Worm (Caenorhabditis elegans) whole organism, late embryonic: ENCODE results near the gene gldc-1.

Experiments used
- C08G9.2 ChIP-seq: sonication (generic microtip); optimal IDR thresholded peaks from 2 replicates; lab custom pipeline; 2016; ENCODE audit warnings: mild to moderate bottlenecking, missing genetic modification characterization, moderate library complexity, missing compliant biosample characterization
- C38D4.7 ChIP-seq: fragments of 200-800 bp; sonication (Bioruptor generic); optimal IDR thresholded peaks from 2 replicates; lab custom pipeline; 2018; ENCODE audit warnings: mild to moderate bottlenecking, missing genetic modification characterization, moderate library complexity, missing compliant biosample characterization
- F13H6.1 ChIP-seq: sonication (generic microtip); optimal IDR thresholded peaks from 2 replicates; lab custom pipeline; 2016; ENCODE audit warnings: missing genetic modification characterization, missing compliant biosample characterization
- K02D7.2 ChIP-seq: sonication (generic microtip); optimal IDR thresholded peaks from 2 replicates; lab custom pipeline; 2017; ENCODE audit warnings: mild to moderate bottlenecking, missing genetic modification characterization, missing compliant biosample characterization
- K09A11.1 ChIP-seq: sonication (generic microtip); optimal IDR thresholded peaks from 2 replicates; lab custom pipeline; 2017; ENCODE audit warnings: antibody characterized with exemption, mild to moderate bottlenecking, missing genetic modification characterization, missing compliant biosample characterization; ENCODE audit not compliant: insufficient read depth
- T23F11.4 ChIP-seq: fragments of 200-800 bp; sonication (Bioruptor generic); optimal IDR thresholded peaks from 2 replicates; lab custom pipeline; 2018; ENCODE audit warnings: mild to moderate bottlenecking, missing genetic modification characterization, missing compliant biosample characterization
- Y22D7AL.16 ChIP-seq: sonication (generic microtip); optimal IDR thresholded peaks from 2 replicates; lab custom pipeline; 2016; ENCODE audit warnings: missing genetic modification characterization, missing compliant biosample characterization
- ahr-1 ChIP-seq: sonication (generic microtip); optimal IDR thresholded peaks from 2 replicates; lab custom pipeline; 2016; ENCODE audit warnings: missing genetic modification characterization, missing compliant biosample characterization
- ama-1 ChIP-seq: fragments of 150-350 bp; optimal IDR thresholded peaks from 2 replicates; lab custom pipeline; 2014
- ceh-14 ChIP-seq: sonication (generic microtip); optimal IDR thresholded peaks from 2 replicates; lab custom pipeline; 2016; ENCODE audit warnings: missing genotype, missing genetic modification characterization, missing compliant biosample characterization
- ceh-18 ChIP-seq: sonication (generic microtip); optimal IDR thresholded peaks from 2 replicates; lab custom pipeline; 2016; ENCODE audit warnings: missing genetic modification characterization, missing compliant biosample characterization
- ceh-2 ChIP-seq: sonication (generic microtip); optimal IDR thresholded peaks from 2 replicates; lab custom pipeline; 2016; ENCODE audit warnings: missing genotype, missing genetic modification characterization, missing compliant biosample characterization
- ceh-22 ChIP-seq: sonication (generic microtip); optimal IDR thresholded peaks from 2 replicates; lab custom pipeline; 2017; ENCODE audit warnings: missing biosample characterization, missing genetic modification characterization
- ceh-24 ChIP-seq: sonication (generic microtip); optimal IDR thresholded peaks from 2 replicates; lab custom pipeline; 2016; ENCODE audit warnings: mild to moderate bottlenecking, missing genetic modification characterization, missing compliant biosample characterization
- ceh-30 ChIP-seq: fragments of 150-350 bp; optimal IDR thresholded peaks from 2 replicates; lab custom pipeline; 2014; ENCODE audit warnings: missing biosample characterization, missing genetic modification characterization
- ceh-31 ChIP-seq: sonication (generic microtip); optimal IDR thresholded peaks from 2 replicates; lab custom pipeline; 2016; ENCODE audit warnings: missing genetic modification characterization, missing compliant biosample characterization
- ceh-48 ChIP-seq: sonication (generic microtip); optimal IDR thresholded peaks from 2 replicates; lab custom pipeline; 2016; ENCODE audit warnings: missing genetic modification characterization, inconsistent platforms, missing compliant biosample characterization
- ceh-6 ChIP-seq: fragments of 200-800 bp; sonication (Bioruptor generic); optimal IDR thresholded peaks from 2 replicates; lab custom pipeline; 2018; ENCODE audit warnings: mild to moderate bottlenecking, missing genetic modification characterization, missing compliant biosample characterization
- ceh-9 ChIP-seq: sonication (generic microtip); optimal IDR thresholded peaks from 2 replicates; lab custom pipeline; 2016; ENCODE audit warnings: mild to moderate bottlenecking, missing genetic modification characterization, inconsistent platforms, missing compliant biosample characterization
- dmd-4 ChIP-seq: sonication (generic microtip); optimal IDR thresholded peaks from 2 replicates; lab custom pipeline; 2016; ENCODE audit warnings: borderline replicate concordance, missing genetic modification characterization, missing compliant biosample characterization
- elt-2 ChIP-seq: sonication (generic microtip); optimal IDR thresholded peaks from 2 replicates; lab custom pipeline; 2016; ENCODE audit warnings: missing genetic modification reagents, missing genetic modification characterization, missing compliant biosample characterization
- elt-4 ChIP-seq: sonication (generic microtip); optimal IDR thresholded peaks from 2 replicates; lab custom pipeline; 2016; ENCODE audit warnings: missing genetic modification characterization, missing compliant biosample characterization
- ets-4 ChIP-seq: sonication (generic microtip); optimal IDR thresholded peaks from 2 replicates; lab custom pipeline; 2016; ENCODE audit warnings: missing genetic modification characterization, missing compliant biosample characterization
- eyg-1 ChIP-seq: sonication (generic microtip); optimal IDR thresholded peaks from 2 replicates; lab custom pipeline; 2016; ENCODE audit warnings: missing genotype, missing genetic modification characterization, missing compliant biosample characterization
- fax-1 ChIP-seq: sonication (generic microtip); optimal IDR thresholded peaks from 2 replicates; lab custom pipeline; 2016; ENCODE audit warnings: missing genotype, missing genetic modification characterization, missing compliant biosample characterization
- fkh-6 ChIP-seq: sonication (generic microtip); optimal IDR thresholded peaks from 2 replicates; lab custom pipeline; 2016; ENCODE audit warnings: missing genetic modification characterization, missing compliant biosample characterization
- gmeb-2 ChIP-seq: sonication (generic microtip); optimal IDR thresholded peaks from 2 replicates; lab custom pipeline; 2016; ENCODE audit warnings: missing genetic modification characterization, inconsistent platforms, missing compliant biosample characterization
- hlh-13 ChIP-seq: fragments of 200-800 bp; sonication (Bioruptor generic); optimal IDR thresholded peaks from 2 replicates; lab custom pipeline; 2018; ENCODE audit warnings: mild to moderate bottlenecking, missing genetic modification characterization, missing compliant biosample characterization
- hlh-15 ChIP-seq: sonication (generic microtip); optimal IDR thresholded peaks from 2 replicates; lab custom pipeline; 2016; ENCODE audit warnings: missing genetic modification characterization, missing compliant biosample characterization
- hlh-6 ChIP-seq: sonication (generic microtip); optimal IDR thresholded peaks from 2 replicates; lab custom pipeline; 2016; ENCODE audit warnings: missing genotype, missing genetic modification characterization, missing compliant biosample characterization
- hlh-8 ChIP-seq: sonication (generic microtip); optimal IDR thresholded peaks from 2 replicates; lab custom pipeline; 2016; ENCODE audit warnings: missing genotype, missing genetic modification characterization, missing compliant biosample characterization
- lim-6 ChIP-seq: sonication (generic microtip); optimal IDR thresholded peaks from 2 replicates; lab custom pipeline; 2016; ENCODE audit warnings: missing genetic modification characterization, missing compliant biosample characterization
- madf-2 ChIP-seq: sonication (generic microtip); optimal IDR thresholded peaks from 2 replicates; lab custom pipeline; 2017; ENCODE audit warnings: missing genetic modification characterization, missing compliant biosample characterization
- mec-3 ChIP-seq: sonication (generic microtip); optimal IDR thresholded peaks from 2 replicates; lab custom pipeline; 2016; ENCODE audit warnings: borderline replicate concordance, missing genetic modification characterization, missing compliant biosample characterization
- nfya-1 ChIP-seq: sonication (generic microtip); optimal IDR thresholded peaks from 2 replicates; lab custom pipeline; 2017; ENCODE audit warnings: missing genetic modification characterization, mild to moderate bottlenecking, missing compliant biosample characterization, antibody characterized with exemption, moderate library complexity
- nhr-11 ChIP-seq: fragments of 150-350 bp; optimal IDR thresholded peaks from 2 replicates; lab custom pipeline; 2014; ENCODE audit warnings: missing biosample characterization, missing genetic modification characterization
- odd-2 ChIP-seq: sonication (generic microtip); optimal IDR thresholded peaks from 2 replicates; lab custom pipeline; 2017; ENCODE audit warnings: antibody characterized with exemption, mild to moderate bottlenecking, missing genetic modification characterization, missing compliant biosample characterization
- pat-9 ChIP-seq: fragments of 200-800 bp; sonication (Bioruptor generic); optimal IDR thresholded peaks from 2 replicates; lab custom pipeline; 2018; ENCODE audit warnings: mild to moderate bottlenecking, missing genetic modification characterization, moderate library complexity, missing compliant biosample characterization
- pax-1 ChIP-seq: fragments of 150-350 bp; optimal IDR thresholded peaks from 2 replicates; lab custom pipeline; 2014; ENCODE audit warnings: missing biosample characterization, missing genetic modification characterization
- pha-2 ChIP-seq: sonication (generic microtip); optimal IDR thresholded peaks from 2 replicates; lab custom pipeline; 2017; ENCODE audit warnings: mild to moderate bottlenecking, missing genetic modification characterization, missing compliant biosample characterization
- pha-4 ChIP-seq: fragments of 150-350 bp; optimal IDR thresholded peaks from 2 replicates; lab custom pipeline; 2018; ENCODE audit warnings: missing biosample characterization, missing genetic modification reagents, missing genetic modification characterization
- pros-1 ChIP-seq: fragments of 150-350 bp; optimal IDR thresholded peaks from 2 replicates; lab custom pipeline; 2014; ENCODE audit warnings: missing biosample characterization, missing genetic modification reagents, missing genetic modification characterization
- ref-2 ChIP-seq: sonication (generic microtip); optimal IDR thresholded peaks from 2 replicates; lab custom pipeline; 2016; ENCODE audit warnings: missing genetic modification characterization, missing compliant biosample characterization
- sox-2 ChIP-seq: fragments of 200-800 bp; sonication (Bioruptor generic); IDR thresholded peaks from 2 replicates; pipeline ENCODE4 v1.3.6; 2022; ENCODE audit warnings: missing genetic modification reagents, missing genetic modification characterization, missing compliant biosample characterization
- sox-4 ChIP-seq: sonication (generic microtip); optimal IDR thresholded peaks from 2 replicates; lab custom pipeline; 2017; ENCODE audit warnings: mild to moderate bottlenecking, missing genetic modification characterization, inconsistent platforms, missing compliant biosample characterization
- syd-9 ChIP-seq: sonication (generic microtip); optimal IDR thresholded peaks from 2 replicates; lab custom pipeline; 2016; ENCODE audit warnings: mild to moderate bottlenecking, missing genetic modification characterization, moderate library complexity, missing compliant biosample characterization
- tbx-2 ChIP-seq: sonication (generic microtip); optimal IDR thresholded peaks from 2 replicates; lab custom pipeline; 2016; ENCODE audit warnings: missing genetic modification characterization, missing compliant biosample characterization
- tbx-7 ChIP-seq: sonication (generic microtip); optimal IDR thresholded peaks from 2 replicates; lab custom pipeline; 2016; ENCODE audit warnings: missing genotype, missing genetic modification characterization, missing compliant biosample characterization
- ttx-3 ChIP-seq: sonication (generic microtip); optimal IDR thresholded peaks from 2 replicates; lab custom pipeline; 2016; ENCODE audit warnings: missing genetic modification reagents, missing genetic modification characterization, missing compliant biosample characterization
- unc-3 ChIP-seq, 2 experiments: fragments of 200-800 bp in 1 of 2; sonication (Bioruptor generic) in 1 of 2; sonication (generic microtip) in 1 of 2; conservative IDR thresholded peaks in 1 of 2; optimal IDR thresholded peaks in 1 of 2; 2 replicates each; pipeline versions ENCODE4 v1.3.6 to Lab custom; 2016 to 2022; ENCODE audit warnings: missing compliant biosample characterization in 2 of 2, missing genetic modification characterization in 2 of 2, missing genetic modification reagents in 1 of 2
- unc-55 ChIP-seq: sonication (generic microtip); optimal IDR thresholded peaks from 2 replicates; lab custom pipeline; 2017; ENCODE audit warnings: missing biosample characterization, missing genetic modification reagents, missing genetic modification characterization
- unc-86 ChIP-seq: sonication (generic microtip); optimal IDR thresholded peaks from 2 replicates; lab custom pipeline; 2016; ENCODE audit warnings: missing genetic modification characterization, missing compliant biosample characterization
- zip-5 ChIP-seq: sonication (generic microtip); optimal IDR thresholded peaks from 2 replicates; lab custom pipeline; 2016; ENCODE audit warnings: missing genetic modification characterization, missing compliant biosample characterization
- ztf-16 ChIP-seq: sonication (generic microtip); optimal IDR thresholded peaks from 2 replicates; lab custom pipeline; 2017; ENCODE audit warnings: missing genetic modification characterization, missing compliant biosample characterization

The gldc-1 gene

DNA sequence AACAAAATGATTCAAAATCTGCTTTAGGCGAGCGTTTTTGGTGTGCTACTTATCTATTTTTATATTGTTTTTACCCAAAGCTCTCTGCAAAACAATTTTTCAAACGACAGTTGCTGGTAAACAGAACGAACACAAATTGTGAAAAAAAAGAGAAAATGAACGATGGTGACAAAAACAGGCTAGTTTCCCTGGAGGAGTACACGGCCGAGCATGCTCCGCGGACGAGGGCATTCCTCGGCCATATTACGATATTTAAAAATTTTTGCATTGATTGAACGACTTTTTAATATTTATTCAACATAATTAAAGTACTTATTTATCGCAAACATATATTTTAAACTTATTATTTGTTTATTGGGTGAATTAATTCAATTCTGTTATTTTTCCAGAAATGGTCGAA lies 47.2 kb downstream of the gldc-1 start, which contains the start of the genes tpp-2 and rbbp-5:
tpp-2 (minus strand) TSS at position 157 of the 400 bp plus-strand sequence.
rbbp-5 (plus strand) TSS at position 390 of the 400 bp plus-strand sequence.
- no peak for TF ChIP-seq syd-9 (tag; lab: Kevin White, UChicago)
- peak; percentile 34 for TF ChIP-seq F13H6.1 (tag; lab: Kevin White, UChicago)
- TF ChIP-seq ets-4 (tag; lab: Kevin White, UChicago) = peak; percentile 83
- no peak for TF ChIP-seq pros-1 (tag; lab: Kevin White, UChicago)
- no peak for TF ChIP-seq eyg-1 (tag; lab: Kevin White, UChicago)
- TF ChIP-seq ztf-16 (tag; lab: Kevin White, UChicago) = no peak
- no peak for TF ChIP-seq ahr-1 (tag; lab: Kevin White, UChicago)
- no peak for TF ChIP-seq pha-2 (tag; lab: Kevin White, UChicago)
- no peak for TF ChIP-seq K02D7.2 (tag; lab: Kevin White, UChicago)
- TF ChIP-seq ceh-6 (GFP tag; lab: Kevin White, UChicago) = no peak
- TF ChIP-seq unc-86 (tag; lab: Kevin White, UChicago) = no peak
- peak; percentile 23 for TF ChIP-seq ref-2 (tag; lab: Kevin White, UChicago)
- no peak for TF ChIP-seq ceh-9 (tag; lab: Kevin White, UChicago)
- TF ChIP-seq hlh-8 (tag; lab: Kevin White, UChicago) = peak; percentile 70
- TF ChIP-seq sox-4 (tag; lab: Kevin White, UChicago) = no peak
- TF ChIP-seq nfya-1 (tag; lab: Kevin White, UChicago) = no peak
- peak; percentile 84 for TF ChIP-seq tbx-2 (tag; lab: Kevin White, UChicago)
- no peak for TF ChIP-seq odd-2 (tag; lab: Kevin White, UChicago)
- TF ChIP-seq C08G9.2 = peak; percentile 82
- TF ChIP-seq ceh-48 (tag; lab: Kevin White, UChicago) = no peak
- no peak for TF ChIP-seq madf-2 (tag; lab: Kevin White, UChicago)
- TF ChIP-seq hlh-13 (GFP tag; lab: Kevin White, UChicago) = no peak
- TF ChIP-seq ceh-24 (tag; lab: Kevin White, UChicago) = no peak
- peak; percentile 76 for TF ChIP-seq zip-5 (tag; lab: Kevin White, UChicago)
- no peak for TF ChIP-seq elt-2 (tag; lab: Kevin White, UChicago)
- TF ChIP-seq unc-55 (GFP tag; lab: Kevin White, UChicago) = no peak
- TF ChIP-seq elt-4 (tag; lab: Kevin White, UChicago) = no peak
- peak; percentile 88 for TF ChIP-seq ceh-31 (tag; lab: Kevin White, UChicago)
- TF ChIP-seq ama-1 (lab: Kevin White, UChicago) = no peak
- TF ChIP-seq Y22D7AL.16 (tag; lab: Kevin White, UChicago) = no peak
- TF ChIP-seq fkh-6 (tag; lab: Kevin White, UChicago) = peak; percentile 15
- TF ChIP-seq dmd-4 (tag; lab: Kevin White, UChicago) = no peak
- no peak for TF ChIP-seq C38D4.7 (GFP tag; lab: Kevin White, UChicago)
- TF ChIP-seq K09A11.1 (tag; lab: Kevin White, UChicago) = no peak
- TF ChIP-seq fax-1 = peak; percentile 49
- TF ChIP-seq ceh-2 (tag; lab: Kevin White, UChicago) = peak; percentile 87
- no peak for TF ChIP-seq ceh-30 (tag; lab: Kevin White, UChicago)
- TF ChIP-seq pax-1 (tag; lab: Kevin White, UChicago) = no peak
- TF ChIP-seq hlh-6 (tag; lab: Kevin White, UChicago) = no peak
- no peak for TF ChIP-seq ttx-3 (tag; lab: Kevin White, UChicago)
- no peak for TF ChIP-seq unc-3 (GFP tag; conservative IDR thresholded peaks at IDR 0.05; lab: Robert Waterston, UW)
- no peak for TF ChIP-seq unc-3 (tag; optimal IDR thresholded peaks at IDR 0.05; lab: Kevin White, UChicago)
- TF ChIP-seq gmeb-2 (tag; lab: Kevin White, UChicago) = no peak
- TF ChIP-seq pha-4 (tag; lab: Kevin White, UChicago) = no peak
- no peak for TF ChIP-seq mec-3
- TF ChIP-seq ceh-22 (tag; lab: Kevin White, UChicago) = no peak
- no peak for TF ChIP-seq nhr-11 (tag; lab: Kevin White, UChicago)
- no peak for TF ChIP-seq ceh-18
- no peak for TF ChIP-seq T23F11.4
- no peak for TF ChIP-seq pat-9
- no peak for TF ChIP-seq hlh-15 (tag; lab: Kevin White, UChicago)
- TF ChIP-seq lim-6 = no peak
- peak; percentile 65 for TF ChIP-seq tbx-7 (tag; lab: Kevin White, UChicago)
- TF ChIP-seq ceh-14 (tag; lab: Kevin White, UChicago) = peak; percentile 30
- TF ChIP-seq sox-2 = no peak
